Worm (Caenorhabditis elegans): ENCODE measurements around the gene mdt-15.

Gene mdt-15

ce11 chrIII:5876140-5876675, 42.7 kb upstream of the mdt-15 start, which contains the start of gene aldo-2 (continued):
- TF ChIP-seq lin-29 (GFP tag; IDR thresholded peaks at IDR 0.05) (no peak), dmd-8 (GFP tag; IDR thresholded peaks at IDR 0.05) (no peak), rbr-2 (tag; optimal IDR thresholded peaks at IDR 0.05) (no peak), dve-1 (tag; optimal IDR thresholded peaks at IDR 0.05; ENCODE audit: insufficient read depth) (peak; percentile 12), aly-2 (tag; optimal IDR thresholded peaks at IDR 0.05) (no peak), pqm-1 (tag; optimal IDR thresholded peaks at IDR 0.05) (no peak), ZK546.5 (tag; optimal IDR thresholded peaks at IDR 0.05) (no peak), nhr-25 (tag; optimal IDR thresholded peaks at IDR 0.05; ENCODE audit: borderline replicate concordance, insufficient read depth) (no peak), snpc-4 (tag; optimal IDR thresholded peaks at IDR 0.05) (no peak), cey-2 (tag; optimal IDR thresholded peaks at IDR 0.05; ENCODE audit: borderline replicate concordance, insufficient read depth) (no peak), saeg-2 (GFP tag; IDR thresholded peaks at IDR 0.05) (no peak), lin-1 (GFP tag; IDR thresholded peaks at IDR 0.05) (no peak), T26A8.4 (GFP tag; IDR thresholded peaks at IDR 0.05) (no peak), ceh-28 (tag; optimal IDR thresholded peaks at IDR 0.05) (no peak), unc-62 (GFP tag; optimal IDR thresholded peaks at IDR 0.05 in 1 of 2) (peak in 1 of 2 experiments; percentile 96), unc-62 (tag; optimal IDR thresholded peaks at IDR 0.05) (no peak), nhr-102 (tag; optimal IDR thresholded peaks at IDR 0.05) (no peak), madf-5 (GFP tag; IDR thresholded peaks at IDR 0.05) (no peak), Y5F2A.4 (GFP tag; optimal IDR thresholded peaks at IDR 0.05) (no peak), set-16 (GFP tag; IDR thresholded peaks at IDR 0.05) (no peak), hlh-30 (tag; optimal IDR thresholded peaks at IDR 0.05; ENCODE audit: insufficient read depth) (peak; percentile 36), nhr-48 (tag; optimal IDR thresholded peaks at IDR 0.05) (no peak), tra-1 (GFP tag; IDR thresholded peaks at IDR 0.05) (0 out of 2 replicates have a peak, but pooled peaks have one; percentile 11), nhr-42 (GFP tag; IDR thresholded peaks at IDR 0.05) (no peak), hif-1 (tag; optimal IDR thresholded peaks at IDR 0.05) (peak in 1 of 2 experiments; percentile 56), mep-1 (tag; optimal IDR thresholded peaks at IDR 0.05) (peak; percentile 46), nhr-237 (tag; optimal IDR thresholded peaks at IDR 0.05) (no peak), F10B5.3 (tag; optimal IDR thresholded peaks at IDR 0.05) (no peak), pha-4 (GFP tag; IDR thresholded peaks at IDR 0.05) (no peak), pha-4 (tag; optimal IDR thresholded peaks at IDR 0.05) (no peak), jun-1 (tag; optimal IDR thresholded peaks at IDR 0.05) (no peak), mdl-1 (tag; optimal IDR thresholded peaks at IDR 0.05) (peak in 1 of 2 experiments; percentile 21), lin-13 (GFP tag; optimal IDR thresholded peaks at IDR 0.05) (peak; percentile 32), duxl-1 (tag; optimal IDR thresholded peaks at IDR 0.05; ENCODE audit: poor library complexity) (no peak), zip-2 (tag; optimal IDR thresholded peaks at IDR 0.05) (no peak), hmg-1.1 (GFP tag; IDR thresholded peaks at IDR 0.05) (no peak)

ce11 chrIII:5875705-5876104, 42.2 kb upstream of the mdt-15 start:
- TF ChIP-seq nhr-28 (tag; optimal IDR thresholded peaks at IDR 0.05) (peak; percentile 21), fkh-10 (GFP tag; optimal IDR thresholded peaks at IDR 0.05) (no peak), unc-62 (GFP tag; optimal IDR thresholded peaks at IDR 0.05 in 1 of 2) (no peak), unc-62 (tag; optimal IDR thresholded peaks at IDR 0.05) (no peak), daf-16 (GFP tag; optimal IDR thresholded peaks at IDR 0.05) (no peak), daf-16 (tag; optimal IDR thresholded peaks at IDR 0.05) (peak; percentile 80), fos-1 (tag; optimal IDR thresholded peaks at IDR 0.05) (no peak), duxl-1 (tag; optimal IDR thresholded peaks at IDR 0.05; ENCODE audit: poor library complexity) (peak; percentile 42)

Data from whole organism, L4 larva.